Fruit fly (Drosophila melanogaster) whole organism, wandering third instar larva: ENCODE results near the gene CG42637.

Source experiments
- foxo ChIP-seq, 2 experiments: fragments of 200-800 bp; sonication (Bioruptor generic); optimal IDR thresholded peaks; 2 replicates in 1 of 2; 3 replicates in 1 of 2; lab custom pipeline; 2016 to 2017; ENCODE audit warnings: missing biosample characterization in 2 of 2, missing genetic modification characterization in 2 of 2
- pan ChIP-seq: fragments of >200 bp; optimal IDR thresholded peaks from 2 replicates; lab custom pipeline; 2017
- psq ChIP-seq: fragments of 200-800 bp; sonication (Bioruptor generic); optimal IDR thresholded peaks from 3 replicates; lab custom pipeline; 2017; ENCODE audit warnings: missing biosample characterization, mild to moderate bottlenecking, missing genetic modification characterization, moderate library complexity

- TF ChIP-seq pan (no peak), psq (GFP tag; lab: Kevin White, UChicago) (no peak), foxo (GFP tag; optimal IDR thresholded peaks at IDR 0.05; lab: Kevin White, UChicago) (no peak)
These were observed 91.7 kb downstream of the CG42637 start for dm6 chr3L:19701662-19702061.
